Fruit fly (Drosophila melanogaster) whole organism, prepupa: ENCODE data around the gene dbo.

Source experiments
- CG11762 ChIP-seq: fragments of 200-800 bp; sonication (Bioruptor generic); optimal IDR thresholded peaks from 3 replicates; lab custom pipeline; 2016; ENCODE audit warnings: missing biosample characterization, missing genetic modification characterization; ENCODE audit not compliant: insufficient read depth
- CG16779 ChIP-seq: fragments of 200-800 bp; sonication (Bioruptor generic); optimal IDR thresholded peaks from 3 replicates; lab custom pipeline; 2017; ENCODE audit warnings: missing biosample characterization, mild to moderate bottlenecking, missing genetic modification characterization
- CG31627 ChIP-seq: fragments of 200-800 bp; sonication (Bioruptor generic); optimal IDR thresholded peaks from 3 replicates; lab custom pipeline; 2016; ENCODE audit warnings: missing biosample characterization, missing genetic modification characterization
- CG34406 ChIP-seq: fragments of 200-800 bp; sonication (Bioruptor generic); optimal IDR thresholded peaks from 3 replicates; lab custom pipeline; 2016; ENCODE audit warnings: missing biosample characterization, missing genetic modification characterization
- CG4318 ChIP-seq: fragments of 200-800 bp; sonication (Bioruptor generic); optimal IDR thresholded peaks from 3 replicates; lab custom pipeline; 2017; ENCODE audit warnings: missing biosample characterization, mild to moderate bottlenecking, missing genetic modification characterization
- CG8119 ChIP-seq: fragments of 200-800 bp; sonication (Bioruptor generic); IDR thresholded peaks from 3 replicates; pipeline ENCODE4 v1.3.6; 2022; ENCODE audit warnings: missing biosample characterization, missing genetic modification characterization
- Eip93F ChIP-seq: fragments of 200-800 bp; sonication (Bioruptor generic); optimal IDR thresholded peaks from 2 replicates; lab custom pipeline; 2016; ENCODE audit warnings: missing biosample characterization, mild to moderate bottlenecking, missing genetic modification characterization
- Ets21C ChIP-seq: fragments of 200-800 bp; sonication (Bioruptor generic); optimal IDR thresholded peaks from 3 replicates; lab custom pipeline; 2016; ENCODE audit warnings: missing biosample characterization, missing genetic modification characterization
- Gug ChIP-seq: fragments of 200-800 bp; sonication (Bioruptor generic); IDR thresholded peaks from 2 replicates; pipeline ENCODE4 v1.3.6; 2022; ENCODE audit warnings: missing biosample characterization, missing genetic modification characterization
- Hr4 ChIP-seq: fragments of 200-800 bp; sonication (Bioruptor generic); optimal IDR thresholded peaks from 3 replicates; lab custom pipeline; 2016; ENCODE audit warnings: missing biosample characterization, missing genetic modification characterization
- Met ChIP-seq: fragments of 200-800 bp; sonication (Bioruptor generic); optimal IDR thresholded peaks from 3 replicates; lab custom pipeline; 2016; ENCODE audit warnings: missing biosample characterization, missing genetic modification characterization
- Smox ChIP-seq: fragments of 200-800 bp; sonication (Bioruptor generic); optimal IDR thresholded peaks from 3 replicates; lab custom pipeline; 2016; ENCODE audit warnings: missing biosample characterization, missing genetic modification characterization
- acj6 ChIP-seq: fragments of 200-800 bp; sonication (Bioruptor generic); optimal IDR thresholded peaks from 3 replicates; lab custom pipeline; 2016; ENCODE audit warnings: missing biosample characterization, missing genetic modification characterization
- fd59A ChIP-seq: fragments of 200-800 bp; sonication (Bioruptor generic); optimal IDR thresholded peaks from 2 replicates; lab custom pipeline; 2017; ENCODE audit warnings: missing biosample characterization, mild to moderate bottlenecking, missing genetic modification characterization, missing genetic modification reagents

- TF ChIP-seq Smox (GFP tag; lab: Kevin White, UChicago), result no peak
- TF ChIP-seq Ets21C (GFP tag; lab: Kevin White, UChicago), result no peak
- no peak for TF ChIP-seq Eip93F
- no peak for TF ChIP-seq acj6 (GFP tag; lab: Kevin White, UChicago)
- no peak for TF ChIP-seq CG16779 (tag; lab: Kevin White, UChicago)
- TF ChIP-seq Gug (GFP tag; lab: Robert Waterston, UW), result no peak
- TF ChIP-seq CG11762 (GFP tag; lab: Kevin White, UChicago), result no peak
- no peak for TF ChIP-seq CG4318 (GFP tag; lab: Kevin White, UChicago)
- TF ChIP-seq CG31627 (GFP tag; lab: Kevin White, UChicago), result no peak
- no peak for TF ChIP-seq CG8119 (GFP tag; lab: Robert Waterston, UW)
- no peak for TF ChIP-seq Hr4 (GFP tag; lab: Kevin White, UChicago)
- TF ChIP-seq CG34406 (GFP tag; lab: Kevin White, UChicago), result no peak
- TF ChIP-seq Met (GFP tag; lab: Kevin White, UChicago), result no peak
- no peak for TF ChIP-seq fd59A (GFP tag; lab: Kevin White, UChicago)
Measured at dm6 chr3L:15843962-15844361, 17.3 kb downstream of the dbo start, which contains the start of gene meru.
